Fruit fly (Drosophila melanogaster): Measurements from ENCODE around the gene CG14238.
A peak's percentile ranks its signal among the peaks of the same experiment; 100 is the strongest.

CG14238 gene

dm6 chr3R:26489456-26489855 is 31.4 kb downstream of the CG14238 start (continued):
- TF ChIP-seq Hnf4 (GFP tag; optimal IDR thresholded peaks at IDR 0.05), result peak; percentile 2

- TF ChIP-seq brk (GFP tag; optimal IDR thresholded peaks at IDR 0.05) (no peak), Dif (GFP tag; optimal IDR thresholded peaks at IDR 0.05; ENCODE audit: partially characterized antibody) (no peak), HLH106 (tag; optimal IDR thresholded peaks at IDR 0.05) (peak; percentile 1), ey (GFP tag; optimal IDR thresholded peaks at IDR 0.05) (no peak), br (GFP tag; optimal IDR thresholded peaks at IDR 0.05) (no peak), Vsx2 (GFP tag; optimal IDR thresholded peaks at IDR 0.05; ENCODE audit: partially characterized antibody) (no peak), dl (GFP tag; optimal IDR thresholded peaks at IDR 0.05; ENCODE audit: insufficient read depth in 1 of 2, partially characterized antibody in 2 of 2) (no peak), Jra (GFP tag; optimal IDR thresholded peaks at IDR 0.05) (no peak)
Observed at dm6 chr3R:26494247-26494646, 36.2 kb downstream of the CG14238 start.

dm6 chr3R:26496356-26496755 is 38.3 kb downstream of the CG14238 start:
- TF ChIP-seq tai (GFP tag; optimal IDR thresholded peaks at IDR 0.05), result no peak
- TF ChIP-seq h (GFP tag; optimal IDR thresholded peaks at IDR 0.05), result peak; percentile 35
- TF ChIP-seq Hr83 (GFP tag; optimal IDR thresholded peaks at IDR 0.05; ENCODE audit: poor library complexity, severe bottlenecking), result no peak
- no peak for TF ChIP-seq CG9705 (GFP tag; optimal IDR thresholded peaks at IDR 0.05)
- no peak for TF ChIP-seq GATAd (GFP tag; optimal IDR thresholded peaks at IDR 0.05)
- peak; percentile 1 for TF ChIP-seq HLH106 (tag; optimal IDR thresholded peaks at IDR 0.05)
- TF ChIP-seq Hnf4 (GFP tag; optimal IDR thresholded peaks at IDR 0.05), result no peak
- peak; percentile 36 for TF ChIP-seq fru (GFP tag; optimal IDR thresholded peaks at IDR 0.05)
- TF ChIP-seq brk (GFP tag; optimal IDR thresholded peaks at IDR 0.05), result no peak
- TF ChIP-seq foxo (GFP tag; optimal IDR thresholded peaks at IDR 0.05), result peak in 1 of 2 experiments; percentile 38

dm6 chr3R:26499136-26499535 is 41.1 kb downstream of the CG14238 start:
- TF ChIP-seq brk (GFP tag; optimal IDR thresholded peaks at IDR 0.05) (peak; percentile 72), lola (GFP tag; optimal IDR thresholded peaks at IDR 0.05) (no peak), Rel (GFP tag; optimal IDR thresholded peaks at IDR 0.05) (no peak), Rel (tag; optimal IDR thresholded peaks at IDR 0.05) (peak; percentile 48), dmrt93B (GFP tag; optimal IDR thresholded peaks at IDR 0.05) (peak; percentile 66), ey (GFP tag; optimal IDR thresholded peaks at IDR 0.05) (peak; percentile 83), rgr (GFP tag; optimal IDR thresholded peaks at IDR 0.05) (peak; percentile 85), Hr83 (GFP tag; optimal IDR thresholded peaks at IDR 0.05; ENCODE audit: poor library complexity, severe bottlenecking) (no peak), CG32264 (GFP tag; optimal IDR thresholded peaks at IDR 0.05) (peak; percentile 44), Sp1 (GFP tag; optimal IDR thresholded peaks at IDR 0.05) (peak; percentile 86), Myc (optimal IDR thresholded peaks at IDR 0.05) (no peak), Jra (GFP tag; optimal IDR thresholded peaks at IDR 0.05) (peak; percentile 55), h (GFP tag; optimal IDR thresholded peaks at IDR 0.05) (peak; percentile 87), Dif (GFP tag; optimal IDR thresholded peaks at IDR 0.05; ENCODE audit: partially characterized antibody) (no peak), psq (GFP tag; optimal IDR thresholded peaks at IDR 0.05) (peak; percentile 69), Hnf4 (GFP tag; optimal IDR thresholded peaks at IDR 0.05) (peak; percentile 78), dl (GFP tag; optimal IDR thresholded peaks at IDR 0.05; ENCODE audit: insufficient read depth in 1 of 2, partially characterized antibody in 2 of 2) (no peak), Vsx2 (GFP tag; optimal IDR thresholded peaks at IDR 0.05; ENCODE audit: partially characterized antibody) (no peak), fru (GFP tag; optimal IDR thresholded peaks at IDR 0.05) (peak; percentile 85), sage (GFP tag; optimal IDR thresholded peaks at IDR 0.05) (peak; percentile 54), woc (GFP tag; optimal IDR thresholded peaks at IDR 0.05) (peak; percentile 69), OdsH (GFP tag; optimal IDR thresholded peaks at IDR 0.05) (peak; percentile 77), br (GFP tag; optimal IDR thresholded peaks at IDR 0.05) (peak; percentile 79), jim (GFP tag; optimal IDR thresholded peaks at IDR 0.05) (no peak), Mio (GFP tag; optimal IDR thresholded peaks at IDR 0.05) (peak; percentile 9), HLH106 (tag; optimal IDR thresholded peaks at IDR 0.05) (peak; percentile 83), CG9705 (GFP tag; optimal IDR thresholded peaks at IDR 0.05) (peak; percentile 67), tai (GFP tag; optimal IDR thresholded peaks at IDR 0.05) (peak; percentile 68), foxo (GFP tag; optimal IDR thresholded peaks at IDR 0.05) (peak in 1 of 2 experiments; percentile 87)

dm6 chr3R:26500355-26500754 is 42.3 kb downstream of the CG14238 start:
- TF ChIP-seq rgr (GFP tag; optimal IDR thresholded peaks at IDR 0.05) (no peak), h (GFP tag; optimal IDR thresholded peaks at IDR 0.05) (no peak), HLH106 (tag; optimal IDR thresholded peaks at IDR 0.05) (no peak), psq (GFP tag; optimal IDR thresholded peaks at IDR 0.05) (no peak), dmrt93B (GFP tag; optimal IDR thresholded peaks at IDR 0.05) (no peak), Hr78 (GFP tag; optimal IDR thresholded peaks at IDR 0.05) (no peak), dl (GFP tag; optimal IDR thresholded peaks at IDR 0.05; ENCODE audit: insufficient read depth in 1 of 2, partially characterized antibody in 2 of 2) (no peak), sv (GFP tag; optimal IDR thresholded peaks at IDR 0.05) (no peak), fru (GFP tag; optimal IDR thresholded peaks at IDR 0.05) (no peak), pan (optimal IDR thresholded peaks at IDR 0.05) (no peak), dsf (GFP tag; optimal IDR thresholded peaks at IDR 0.05; ENCODE audit: borderline replicate concordance) (no peak), GATAd (GFP tag; optimal IDR thresholded peaks at IDR 0.05) (no peak), br (GFP tag; optimal IDR thresholded peaks at IDR 0.05) (no peak), Dfd (GFP tag; optimal IDR thresholded peaks at IDR 0.05) (no peak)

All from whole organism, wandering third instar larva.